Worm (Caenorhabditis elegans) whole organism, midembryonic: Measurements from ENCODE around the gene T19C9.10.
"Not testable (repeated sequence)": the region's sequence is repeated elsewhere in the genome, so short reads cannot be mapped to it uniquely, and the experiment has no call there.

ENCODE experiments used
- T22C8.4 ChIP-seq: fragments of 200-800 bp; sonication (Bioruptor generic); IDR thresholded peaks from 2 replicates; pipeline ENCODE4 v1.3.6; 2022; ENCODE audit warnings: missing genetic modification characterization, missing compliant biosample characterization
- klf-2 ChIP-seq: fragments of 200-800 bp; sonication (Bioruptor generic); conservative IDR thresholded peaks from 2 replicates; pipeline ENCODE4 v1.3.6; 2022; ENCODE audit warnings: missing genetic modification reagents, missing genetic modification characterization, missing compliant biosample characterization
- tab-1 ChIP-seq: fragments of 200-800 bp; sonication (Bioruptor generic); IDR thresholded peaks from 2 replicates; pipeline ENCODE4 v1.3.6; 2022; ENCODE audit warnings: missing genetic modification characterization, missing compliant biosample characterization
- ztf-29 ChIP-seq: fragments of 200-800 bp; sonication (Bioruptor generic); IDR thresholded peaks from 2 replicates; pipeline ENCODE4 v1.3.6; 2022; ENCODE audit warnings: missing genetic modification reagents, missing genetic modification characterization, missing compliant biosample characterization

- not testable (repeated sequence) for TF ChIP-seq klf-2, tab-1, T22C8.4, ztf-29 (GFP tag; lab: Robert Waterston, UW)
Observed at ce11 chrV:17264855-17265254, 28.5 kb downstream of the T19C9.10 start, which contains the start of gene K10G4.3.
